Fruit fly (Drosophila melanogaster): Measurements from ENCODE around the gene CG18823.

Gene CG18823

dm6 chrX:985911-986310 lies 4.4 kb upstream of the CG18823 start:
- TF ChIP-seq Ets96B (tag; optimal IDR thresholded peaks at IDR 0.05) (no peak), Met (GFP tag; optimal IDR thresholded peaks at IDR 0.05) (no peak), Eip78C (GFP tag) (no peak), fd59A (GFP tag; optimal IDR thresholded peaks at IDR 0.05) (no peak), CG8319 (GFP tag; optimal IDR thresholded peaks at IDR 0.05) (no peak), CG7368 (GFP tag; optimal IDR thresholded peaks at IDR 0.05) (no peak), pdm3 (GFP tag; optimal IDR thresholded peaks at IDR 0.05) (no peak), CG11902 (GFP tag; optimal IDR thresholded peaks at IDR 0.05) (no peak), CG6792 (GFP tag; optimal IDR thresholded peaks at IDR 0.05) (no peak), CG9139 (GFP tag; optimal IDR thresholded peaks at IDR 0.05) (no peak), CG10669 (GFP tag; optimal IDR thresholded peaks at IDR 0.05) (no peak), cyc (GFP tag; optimal IDR thresholded peaks at IDR 0.05) (no peak), Sox15 (GFP tag; optimal IDR thresholded peaks at IDR 0.05) (no peak), CG34406 (GFP tag; optimal IDR thresholded peaks at IDR 0.05) (no peak), OdsH (GFP tag; optimal IDR thresholded peaks at IDR 0.05) (no peak), achi (GFP tag; optimal IDR thresholded peaks at IDR 0.05) (no peak), CG6163 (GFP tag; IDR thresholded peaks at IDR 0.05) (no peak), dac (GFP tag; optimal IDR thresholded peaks at IDR 0.05) (no peak), ss (GFP tag; optimal IDR thresholded peaks at IDR 0.05) (no peak)

DNA sequence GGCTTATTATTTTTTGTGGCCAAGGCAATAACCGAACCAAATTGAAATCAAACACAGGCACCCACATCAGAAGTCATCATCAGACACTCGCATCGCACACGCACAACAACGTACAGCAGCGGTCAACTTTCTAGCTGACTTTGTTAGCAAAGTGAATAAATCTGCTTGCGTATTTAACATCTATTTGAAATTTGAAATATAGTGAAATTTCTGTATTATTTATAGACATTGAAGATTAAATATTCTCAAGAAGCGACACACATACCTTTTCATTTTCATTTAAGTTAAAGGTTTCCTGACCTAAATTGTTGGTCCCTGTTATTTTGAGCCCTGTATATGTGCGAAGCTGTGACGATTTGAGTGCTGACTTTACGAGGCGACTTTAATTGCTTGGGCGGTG lies 8.6 kb downstream of the CG18823 start:
- TF ChIP-seq Hr38 (GFP tag; optimal IDR thresholded peaks at IDR 0.05), result no peak
- TF ChIP-seq Blimp-1 (GFP tag; optimal IDR thresholded peaks at IDR 0.05), result no peak
- TF ChIP-seq Sox14 (GFP tag; optimal IDR thresholded peaks at IDR 0.05), result no peak
- TF ChIP-seq Met (GFP tag; optimal IDR thresholded peaks at IDR 0.05), result peak; percentile 12
- no peak for TF ChIP-seq pdm3 (GFP tag; optimal IDR thresholded peaks at IDR 0.05)
- TF ChIP-seq topi (GFP tag; optimal IDR thresholded peaks at IDR 0.05), result no peak
- TF ChIP-seq Eip78C (GFP tag), result peak; percentile 64
- peak; percentile 74 for TF ChIP-seq svp (GFP tag)
- TF ChIP-seq acj6 (GFP tag; optimal IDR thresholded peaks at IDR 0.05), result no peak

DNA sequence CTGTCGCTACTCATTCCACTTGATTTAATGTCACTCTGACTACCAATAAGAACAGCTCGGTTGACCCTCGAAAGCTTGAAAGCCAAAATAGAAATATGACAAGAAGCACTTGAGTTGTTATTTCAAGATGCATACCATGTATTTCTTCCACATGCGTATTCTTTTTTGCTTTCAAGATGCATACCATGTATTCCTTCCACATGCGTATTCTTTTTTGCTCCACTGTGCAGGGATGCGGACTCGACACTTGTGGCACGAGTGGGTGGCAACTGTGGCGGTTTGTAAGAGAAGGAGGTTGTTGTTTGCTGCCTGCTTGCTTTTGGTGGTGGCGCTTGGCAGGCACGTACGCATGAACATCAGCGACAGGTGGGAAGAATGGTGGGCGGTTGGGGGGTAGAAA lies 15.9 kb downstream of the CG18823 start:
- TF ChIP-seq fd85E (GFP tag; optimal IDR thresholded peaks at IDR 0.05) (no peak), Eip78C (GFP tag) (peak; percentile 35)

dm6 chrX:1009468-1010259 lies 19.3 kb downstream of the CG18823 start:
- TF ChIP-seq CG4318 (GFP tag; optimal IDR thresholded peaks at IDR 0.05) (no peak), Eip78C (GFP tag) (peak; percentile 48), CG7368 (GFP tag; optimal IDR thresholded peaks at IDR 0.05) (no peak), vri (GFP tag; optimal IDR thresholded peaks at IDR 0.05) (no peak), ss (GFP tag; optimal IDR thresholded peaks at IDR 0.05) (no peak), fd59A (GFP tag; optimal IDR thresholded peaks at IDR 0.05) (no peak), CG3919 (GFP tag; optimal IDR thresholded peaks at IDR 0.05) (no peak), Eip93F (GFP tag; optimal IDR thresholded peaks at IDR 0.05) (no peak)

dm6 chrX:1011543-1012085 lies 21.3 kb downstream of the CG18823 start, which contains the start of the genes TfIIA-S-2 and CG14631:
TfIIA-S-2 (minus strand) TSS chrX:1011643.
CG14631 (plus strand) TSS chrX:1012035.
- TF ChIP-seq lz (GFP tag; optimal IDR thresholded peaks at IDR 0.05), result no peak
- TF ChIP-seq CG7368 (GFP tag; optimal IDR thresholded peaks at IDR 0.05), result no peak
- no peak for TF ChIP-seq CG11762 (GFP tag; optimal IDR thresholded peaks at IDR 0.05; ENCODE audit: insufficient read depth)
- TF ChIP-seq CG6854 (GFP tag; optimal IDR thresholded peaks at IDR 0.05), result no peak
- TF ChIP-seq CG6276 (GFP tag; optimal IDR thresholded peaks at IDR 0.05), result no peak
- no peak for TF ChIP-seq eg (GFP tag; IDR thresholded peaks at IDR 0.05)
- no peak for TF ChIP-seq esn (GFP tag; optimal IDR thresholded peaks at IDR 0.05)
- no peak for TF ChIP-seq dsx (GFP tag; optimal IDR thresholded peaks at IDR 0.05; ENCODE audit: poor library complexity, severe bottlenecking)
- TF ChIP-seq CG8632 (GFP tag; optimal IDR thresholded peaks at IDR 0.05), result no peak
- no peak for TF ChIP-seq CG10669 (GFP tag; optimal IDR thresholded peaks at IDR 0.05)
- TF ChIP-seq CG1621 (tag; optimal IDR thresholded peaks at IDR 0.05), result no peak
- TF ChIP-seq OdsH (GFP tag; optimal IDR thresholded peaks at IDR 0.05), result no peak
- TF ChIP-seq cyc (GFP tag; optimal IDR thresholded peaks at IDR 0.05), result no peak
- TF ChIP-seq CG15336 (GFP tag; IDR thresholded peaks at IDR 0.05), result no peak
- TF ChIP-seq achi (GFP tag; optimal IDR thresholded peaks at IDR 0.05), result no peak
- TF ChIP-seq Smox (GFP tag; optimal IDR thresholded peaks at IDR 0.05), result no peak
- TF ChIP-seq Eip78C (GFP tag), result no peak
- TF ChIP-seq salr (GFP tag; optimal IDR thresholded peaks at IDR 0.05), result no peak
